Fruit fly (Drosophila melanogaster): ENCODE results near the gene dj.

dj gene

DNA sequence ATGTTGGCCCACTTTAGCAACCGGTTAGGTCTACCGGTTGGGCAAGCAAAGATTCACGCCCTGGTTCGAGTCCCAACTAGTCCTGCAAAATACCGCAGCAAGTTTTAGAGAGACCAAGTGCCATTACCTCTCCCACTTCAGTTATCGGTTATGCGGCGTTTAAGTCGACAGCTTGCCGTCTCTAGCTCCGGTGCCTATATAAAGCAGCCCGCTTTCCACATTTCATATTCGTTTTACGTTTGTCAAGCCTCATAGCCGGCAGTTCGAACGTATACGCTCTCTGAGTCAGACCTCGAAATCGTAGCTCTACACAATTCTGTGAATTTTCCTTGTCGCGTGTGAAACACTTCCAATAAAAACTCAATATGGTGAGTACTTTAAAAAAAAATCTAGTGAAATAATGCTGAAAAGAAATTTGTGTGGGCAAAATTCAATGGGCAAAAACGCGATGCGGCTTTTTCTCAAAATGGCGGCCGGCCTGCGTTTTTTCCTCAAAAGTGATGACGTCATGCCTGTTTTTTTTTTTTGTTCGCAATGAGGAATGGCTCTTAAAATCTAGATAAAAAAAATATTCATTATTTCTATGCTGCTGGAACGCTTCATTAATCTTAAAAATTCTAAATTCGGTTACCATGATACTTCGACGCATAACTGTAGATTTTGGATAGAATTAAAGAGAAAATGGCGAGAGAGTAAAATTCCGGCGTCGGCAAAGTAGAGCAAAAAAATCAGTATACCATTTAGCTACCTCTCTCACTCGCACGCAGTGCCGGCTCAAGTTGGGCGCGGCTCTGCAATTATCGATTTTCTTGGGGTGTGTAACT lies 27.5 kb downstream of the dj start, which contains the start of gene alphaTub84B (continued):
- TF ChIP-seq CG4424 (GFP tag; optimal IDR thresholded peaks at IDR 0.05) (peak; percentile 33), dm (GFP tag; optimal IDR thresholded peaks at IDR 0.05) (peak; percentile 54), fu2 (GFP tag; optimal IDR thresholded peaks at IDR 0.05) (peak; percentile 41), CG30020 (tag; optimal IDR thresholded peaks at IDR 0.05) (no peak), Dek (tag; optimal IDR thresholded peaks at IDR 0.05) (peak; percentile 64), B-H2 (GFP tag; optimal IDR thresholded peaks at IDR 0.05) (peak; percentile 45), Usf (GFP tag; optimal IDR thresholded peaks at IDR 0.05) (no peak), NfI (GFP tag; optimal IDR thresholded peaks at IDR 0.05) (peak; percentile 49), CG7786 (GFP tag; optimal IDR thresholded peaks at IDR 0.05) (peak; percentile 54), Antp (GFP tag; optimal IDR thresholded peaks at IDR 0.05) (peak; percentile 85), CG8388 (GFP tag; optimal IDR thresholded peaks at IDR 0.05) (peak; percentile 47), ken (GFP tag; IDR thresholded peaks at IDR 0.05) (peak; percentile 70; the same call in 2 of the 3 replicates), HmgD (GFP tag; optimal IDR thresholded peaks at IDR 0.05) (peak; percentile 72), CG10147 (GFP tag; optimal IDR thresholded peaks at IDR 0.05) (peak; percentile 61), CG11504 (tag; optimal IDR thresholded peaks at IDR 0.05) (peak; percentile 48), tio (GFP tag; optimal IDR thresholded peaks at IDR 0.05) (no peak), CG10543 (GFP tag; optimal IDR thresholded peaks at IDR 0.05) (peak; percentile 85), lov (optimal IDR thresholded peaks at IDR 0.05) (no peak), lov (GFP tag; IDR thresholded peaks at IDR 0.05) (peak; percentile 88), Bdp1 (GFP tag; optimal IDR thresholded peaks at IDR 0.05) (peak; percentile 61), HmgZ (tag; optimal IDR thresholded peaks at IDR 0.05) (peak; percentile 71), CG8478 (optimal IDR thresholded peaks at IDR 0.05) (no peak), CG12071 (GFP tag; optimal IDR thresholded peaks at IDR 0.05) (peak; percentile 79), ham (GFP tag; IDR thresholded peaks at IDR 0.05) (no peak), CG6765 (GFP tag; optimal IDR thresholded peaks at IDR 0.05) (peak; percentile 74), CG34224 (GFP tag; IDR thresholded peaks at IDR 0.05; ENCODE audit: partially characterized antibody) (peak; percentile 38; the same call in 2 of the 3 replicates), HHEX (GFP tag; optimal IDR thresholded peaks at IDR 0.05) (peak; percentile 74), GATAe (GFP tag; conservative IDR thresholded peaks at IDR 0.05) (no peak), CG2129 (GFP tag; IDR thresholded peaks at IDR 0.05; ENCODE audit: partially characterized antibody) (no peak), Dfd (GFP tag; optimal IDR thresholded peaks at IDR 0.05) (no peak), CG6813 (GFP tag; optimal IDR thresholded peaks at IDR 0.05) (peak; percentile 47), CG42726 (GFP tag; IDR thresholded peaks at IDR 0.05; ENCODE audit: partially characterized antibody) (peak; percentile 89), CG14014 (GFP tag; IDR thresholded peaks at IDR 0.05) (peak; percentile 30; the same call in 1 of the 2 replicates), Dbx (GFP tag; IDR thresholded peaks at IDR 0.05) (peak; percentile 84), CG17328 (GFP tag; IDR thresholded peaks at IDR 0.05) (peak; percentile 67), CG10366 (GFP tag; IDR thresholded peaks at IDR 0.05) (no peak), prd (optimal IDR thresholded peaks at IDR 0.05) (no peak), prd (GFP tag; IDR thresholded peaks at IDR 0.05) (peak; percentile 23; the same call in 1 of the 3 replicates), CG3281 (GFP tag; optimal IDR thresholded peaks at IDR 0.05) (peak; percentile 63), ash1 (GFP tag; optimal IDR thresholded peaks at IDR 0.05) (peak; percentile 67), sna (GFP tag; IDR thresholded peaks at IDR 0.05; ENCODE audit: partially characterized antibody) (no peak), CHES-1-like (GFP tag; optimal IDR thresholded peaks at IDR 0.05) (peak; percentile 75), sim (GFP tag; IDR thresholded peaks at IDR 0.05) (peak; percentile 39; the same call in 1 of the 2 replicates), CG1602 (GFP tag; optimal IDR thresholded peaks at IDR 0.05) (no peak), CG5245 (GFP tag; optimal IDR thresholded peaks at IDR 0.05) (peak; percentile 47), CG14860 (GFP tag; IDR thresholded peaks at IDR 0.05; ENCODE audit: partially characterized antibody) (peak; percentile 29; the same call in 1 of the 3 replicates), Rx (GFP tag; IDR thresholded peaks at IDR 0.05) (peak; percentile 39), CG9797 (GFP tag; optimal IDR thresholded peaks at IDR 0.05) (peak; percentile 96), Rfx (GFP tag; IDR thresholded peaks at IDR 0.05) (peak; percentile 65)
